Fruit fly (Drosophila melanogaster): ENCODE measurements around the gene Pdp.

Pdp gene

DNA sequence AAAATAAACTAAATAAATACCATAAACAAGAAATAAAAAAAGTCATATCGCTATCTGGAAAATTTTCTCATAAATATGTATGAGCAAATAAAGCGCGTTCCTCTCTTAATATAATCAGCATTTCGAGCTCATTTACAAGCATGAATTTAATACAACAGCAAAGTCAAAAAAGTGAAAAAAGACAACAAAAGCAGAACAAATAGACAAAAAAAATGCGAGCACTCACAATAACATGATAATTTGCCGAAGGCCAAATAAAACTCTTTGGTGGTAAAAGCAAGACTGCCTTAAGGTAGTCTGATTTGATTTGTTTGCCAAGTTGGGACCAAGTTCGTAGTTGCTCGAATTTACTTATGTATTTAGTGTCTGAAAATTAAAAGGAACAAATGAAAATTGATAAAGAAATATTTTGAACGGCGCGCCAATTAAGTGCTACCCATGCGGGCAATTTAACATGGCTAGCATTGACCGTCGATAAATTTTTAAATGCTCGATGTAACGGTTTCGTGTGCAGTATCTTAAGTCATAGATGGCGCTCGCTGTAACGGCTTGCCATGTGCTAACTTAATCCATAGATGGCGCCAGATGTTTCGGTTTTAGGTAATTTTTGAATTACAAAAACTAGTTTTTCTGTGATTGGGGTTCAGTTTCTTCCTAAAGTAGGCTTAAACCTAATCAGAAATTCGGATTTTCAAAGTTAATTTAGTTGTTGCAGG is 23.9 kb downstream of the Pdp start (continued):
- peak; percentile 71 for TF ChIP-seq Xbp1 (GFP tag; optimal IDR thresholded peaks at IDR 0.05)
- TF ChIP-seq sd (tag; optimal IDR thresholded peaks at IDR 0.05), result peak; percentile 26
- no peak for TF ChIP-seq yki (optimal IDR thresholded peaks at IDR 0.05)
- TF ChIP-seq CG10543 (GFP tag; optimal IDR thresholded peaks at IDR 0.05), result peak; percentile 26
- TF ChIP-seq CG10267 (tag; optimal IDR thresholded peaks at IDR 0.05), result peak; percentile 56
- peak; percentile 16; the same call in 1 of the 2 replicates for TF ChIP-seq Scr (GFP tag; IDR thresholded peaks at IDR 0.05; ENCODE audit: partially characterized antibody)
- TF ChIP-seq Dref (GFP tag; IDR thresholded peaks at IDR 0.05), result peak; percentile 69
- TF ChIP-seq zen (tag; optimal IDR thresholded peaks at IDR 0.05), result peak; percentile 6
- TF ChIP-seq CG34224 (GFP tag; IDR thresholded peaks at IDR 0.05; ENCODE audit: partially characterized antibody), result peak; percentile 38; the same call in 1 of the 3 replicates
- peak; percentile 4 for TF ChIP-seq CG12659 (GFP tag; optimal IDR thresholded peaks at IDR 0.05)
- TF ChIP-seq pnt (GFP tag; optimal IDR thresholded peaks at IDR 0.05), result peak; percentile 13
- peak; percentile 51 for TF ChIP-seq Ets97D (GFP tag; optimal IDR thresholded peaks at IDR 0.05)
- no peak for TF ChIP-seq hbn (GFP tag; IDR thresholded peaks at IDR 0.05; ENCODE audit: partially characterized antibody)
- peak; percentile 42 for TF ChIP-seq BEAF-32 (GFP tag; optimal IDR thresholded peaks at IDR 0.05)
- no peak for TF ChIP-seq tna (GFP tag; IDR thresholded peaks at IDR 0.05; ENCODE audit: partially characterized antibody)
- no peak for TF ChIP-seq CG31441 (GFP tag; IDR thresholded peaks at IDR 0.05)
- TF ChIP-seq Gug (GFP tag; IDR thresholded peaks at IDR 0.05), result no peak
- TF ChIP-seq CTCF (GFP tag; optimal IDR thresholded peaks at IDR 0.05), result peak; percentile 99
- no peak for TF ChIP-seq CG7928 (GFP tag; optimal IDR thresholded peaks at IDR 0.05)
- TF ChIP-seq Sox100B (GFP tag; optimal IDR thresholded peaks at IDR 0.05), result peak; percentile 3
- peak; percentile 72 for TF ChIP-seq Rfx (GFP tag; IDR thresholded peaks at IDR 0.05)
- peak; percentile 78 for TF ChIP-seq CG10209 (GFP tag; optimal IDR thresholded peaks at IDR 0.05)
- TF ChIP-seq CG8944 (GFP tag; optimal IDR thresholded peaks at IDR 0.05), result peak; percentile 45
- TF ChIP-seq ap (GFP tag; IDR thresholded peaks at IDR 0.05), result no peak
- peak; percentile 55; the same call in 1 of the 2 replicates for TF ChIP-seq onecut (GFP tag; IDR thresholded peaks at IDR 0.05)
- no peak for TF ChIP-seq CG31224 (GFP tag; IDR thresholded peaks at IDR 0.05)
- TF ChIP-seq ci (GFP tag; IDR thresholded peaks at IDR 0.05), result peak; percentile 64; the same call in 2 of the 3 replicates
- peak; percentile 26 for TF ChIP-seq CG31365 (tag; optimal IDR thresholded peaks at IDR 0.05)
- TF ChIP-seq CG8765 (GFP tag; IDR thresholded peaks at IDR 0.05), result no peak
- peak; percentile 74 for TF ChIP-seq sens (GFP tag)
- peak; percentile 25 for TF ChIP-seq gcm (GFP tag; optimal IDR thresholded peaks at IDR 0.05)
- peak; percentile 54 for TF ChIP-seq CG17829 (tag; optimal IDR thresholded peaks at IDR 0.05)
- TF ChIP-seq unc-4 (GFP tag; IDR thresholded peaks at IDR 0.05; ENCODE audit: partially characterized antibody), result peak; percentile 49; the same call in 1 of the 2 replicates
- 0 out of 2 replicates have a peak, but pooled peaks have one; percentile 38 for TF ChIP-seq CG17328 (GFP tag; IDR thresholded peaks at IDR 0.05)
- peak; percentile 6 for TF ChIP-seq ind (GFP tag; optimal IDR thresholded peaks at IDR 0.05)
- peak; percentile 66 for TF ChIP-seq pzg (GFP tag; optimal IDR thresholded peaks at IDR 0.05)
- TF ChIP-seq CG2120 (GFP tag; optimal IDR thresholded peaks at IDR 0.05), result peak; percentile 33
- TF ChIP-seq fd64A (GFP tag; optimal IDR thresholded peaks at IDR 0.05), result no peak
- 0 out of 3 replicates have a peak, but pooled peaks have one; percentile 46 for TF ChIP-seq otp (GFP tag; IDR thresholded peaks at IDR 0.05)
- peak; percentile 60 for TF ChIP-seq HmgD (GFP tag; optimal IDR thresholded peaks at IDR 0.05)
- TF ChIP-seq aop (GFP tag; IDR thresholded peaks at IDR 0.05), result no peak
- no peak for TF ChIP-seq NK7.1 (GFP tag; optimal IDR thresholded peaks at IDR 0.05)
- peak; percentile 7 for TF ChIP-seq CG12155 (GFP tag; optimal IDR thresholded peaks at IDR 0.05)
- TF ChIP-seq Hmr (GFP tag; optimal IDR thresholded peaks at IDR 0.05), result peak; percentile 32
- peak; percentile 22 for TF ChIP-seq nom (GFP tag; optimal IDR thresholded peaks at IDR 0.05)
- no peak for TF ChIP-seq cg (GFP tag; optimal IDR thresholded peaks at IDR 0.05)
- peak; percentile 41 to 72 for TF ChIP-seq Pdp1 (GFP tag; optimal IDR thresholded peaks at IDR 0.05)
- peak; percentile 87 for TF ChIP-seq phol (tag; optimal IDR thresholded peaks at IDR 0.05)
- peak; percentile 61 for TF ChIP-seq Sry-δ (GFP tag; optimal IDR thresholded peaks at IDR 0.05)
